Worm (Caenorhabditis elegans) whole organism, mixed stage, embryonic: Measurements from ENCODE around the gene ZK617.26.
A peak's percentile ranks its signal among the peaks of the same experiment; 100 is the strongest.

ENCODE experiments used
- bed-3 ChIP-seq: fragments of 200-800 bp; sonication (Bioruptor generic); optimal IDR thresholded peaks from 3 replicates; lab custom pipeline; 2018; ENCODE audit warnings: mild to moderate bottlenecking, missing genetic modification characterization, moderate library complexity, missing compliant biosample characterization
- blmp-1 ChIP-seq: fragments of 150-350 bp; optimal IDR thresholded peaks from 2 replicates; lab custom pipeline; 2014; ENCODE audit warnings: missing biosample characterization, missing genetic modification characterization
- ceh-43 ChIP-seq: fragments of 200-800 bp; sonication (Bioruptor generic); optimal IDR thresholded peaks from 2 replicates; lab custom pipeline; 2018; ENCODE audit warnings: mild to moderate bottlenecking, missing genetic modification characterization, moderate library complexity, missing compliant biosample characterization
- ceh-83 ChIP-seq: fragments of 200-800 bp; sonication (Bioruptor generic); optimal IDR thresholded peaks from 2 replicates; lab custom pipeline; 2018; ENCODE audit warnings: mild to moderate bottlenecking, missing genetic modification characterization, missing compliant biosample characterization
- ces-1 ChIP-seq: fragments of 150-350 bp; optimal IDR thresholded peaks from 2 replicates; lab custom pipeline; 2014; ENCODE audit warnings: missing biosample characterization, missing genetic modification reagents, missing genetic modification characterization
- cnd-1 ChIP-seq: fragments of 200-800 bp; sonication (Bioruptor generic); optimal IDR thresholded peaks from 2 replicates; lab custom pipeline; 2018; ENCODE audit warnings: mild to moderate bottlenecking, missing genetic modification characterization, missing compliant biosample characterization
- drap-1 ChIP-seq: fragments of 200-800 bp; sonication (Bioruptor generic); optimal IDR thresholded peaks from 3 replicates; lab custom pipeline; 2018; ENCODE audit warnings: mild to moderate bottlenecking, missing genetic modification characterization, missing compliant biosample characterization
- elt-1 ChIP-seq: sonication (generic microtip); optimal IDR thresholded peaks from 2 replicates; lab custom pipeline; 2017; ENCODE audit warnings: missing genetic modification characterization, mild to moderate bottlenecking, missing compliant biosample characterization, antibody characterized with exemption, moderate library complexity, borderline replicate concordance; ENCODE audit not compliant: insufficient read depth
- elt-3 ChIP-seq: fragments of 150-350 bp; optimal IDR thresholded peaks from 2 replicates; lab custom pipeline; 2014; ENCODE audit warnings: missing biosample characterization, missing genetic modification characterization
- flh-1 ChIP-seq: fragments of 200-800 bp; sonication (Bioruptor generic); optimal IDR thresholded peaks from 2 replicates; lab custom pipeline; 2018; ENCODE audit warnings: mild to moderate bottlenecking, missing genetic modification characterization, moderate library complexity, missing compliant biosample characterization
- ham-2 ChIP-seq: fragments of 200-800 bp; sonication (Bioruptor generic); optimal IDR thresholded peaks from 2 replicates; lab custom pipeline; 2018; ENCODE audit warnings: mild to moderate bottlenecking, missing genetic modification characterization, missing compliant biosample characterization
- hlh-1 ChIP-seq: fragments of 150-350 bp; optimal IDR thresholded peaks from 2 replicates; lab custom pipeline; 2014; ENCODE audit warnings: missing biosample characterization, missing genetic modification reagents, missing genetic modification characterization
- lin-13 ChIP-seq: fragments of 150-350 bp; optimal IDR thresholded peaks from 2 replicates; lab custom pipeline; 2014; ENCODE audit warnings: missing biosample characterization, missing genetic modification characterization
- lin-32 ChIP-seq: fragments of 200-800 bp; sonication (Bioruptor generic); optimal IDR thresholded peaks from 2 replicates; lab custom pipeline; 2018; ENCODE audit warnings: mild to moderate bottlenecking, missing genetic modification characterization, missing compliant biosample characterization
- lsy-2 ChIP-seq: fragments of 150-350 bp; optimal IDR thresholded peaks from 2 replicates; lab custom pipeline; 2014; ENCODE audit warnings: missing biosample characterization, missing genetic modification characterization
- mab-5 ChIP-seq: fragments of 150-350 bp; optimal IDR thresholded peaks from 2 replicates; lab custom pipeline; 2014; ENCODE audit warnings: missing biosample characterization, missing genetic modification characterization
- mep-1 ChIP-seq: fragments of 150-350 bp; optimal IDR thresholded peaks from 2 replicates; lab custom pipeline; 2017; ENCODE audit warnings: missing biosample characterization, missing genetic modification reagents, missing genetic modification characterization, inconsistent platforms
- mls-2 ChIP-seq: sonication (generic microtip); optimal IDR thresholded peaks from 2 replicates; lab custom pipeline; 2016; ENCODE audit warnings: mild to moderate bottlenecking, missing genetic modification characterization, moderate library complexity, missing compliant biosample characterization
- nhr-12 ChIP-seq: fragments of 150-350 bp; optimal IDR thresholded peaks from 2 replicates; lab custom pipeline; 2014; ENCODE audit warnings: missing biosample characterization, missing genetic modification characterization
- nhr-237 ChIP-seq: fragments of 150-350 bp; optimal IDR thresholded peaks from 2 replicates; lab custom pipeline; 2014; ENCODE audit warnings: missing biosample characterization, missing genetic modification characterization
- nhr-28 ChIP-seq: fragments of 150-350 bp; optimal IDR thresholded peaks from 2 replicates; lab custom pipeline; 2014; ENCODE audit warnings: missing biosample characterization, missing genetic modification characterization
- nhr-76 ChIP-seq: sonication (generic microtip); optimal IDR thresholded peaks from 2 replicates; lab custom pipeline; 2017; ENCODE audit warnings: missing biosample characterization, missing genetic modification characterization
- pha-4 ChIP-seq: fragments of 150-350 bp; optimal IDR thresholded peaks from 2 replicates; lab custom pipeline; 2018; ENCODE audit warnings: missing biosample characterization, missing genetic modification reagents, missing genetic modification characterization
- sem-2 ChIP-seq: fragments of 200-800 bp; sonication (Bioruptor generic); optimal IDR thresholded peaks from 2 replicates; lab custom pipeline; 2018; ENCODE audit warnings: mild to moderate bottlenecking, missing genetic modification characterization, missing compliant biosample characterization
- snpc-4 ChIP-seq: fragments of 150-350 bp; optimal IDR thresholded peaks from 2 replicates; lab custom pipeline; 2014; ENCODE audit warnings: missing biosample characterization, missing genetic modification characterization
- sptf-1 ChIP-seq: sonication (generic microtip); optimal IDR thresholded peaks from 2 replicates; lab custom pipeline; 2017; ENCODE audit warnings: mild to moderate bottlenecking, missing genetic modification characterization, moderate library complexity, missing compliant biosample characterization
- tbx-8 ChIP-seq: fragments of 200-800 bp; sonication (Bioruptor generic); optimal IDR thresholded peaks from 2 replicates; lab custom pipeline; 2018; ENCODE audit warnings: mild to moderate bottlenecking, missing genetic modification characterization, moderate library complexity, missing compliant biosample characterization
- unc-120 ChIP-seq: sonication (generic microtip); optimal IDR thresholded peaks from 2 replicates; lab custom pipeline; 2017; ENCODE audit warnings: missing genetic modification characterization, missing compliant biosample characterization; ENCODE audit not compliant: poor library complexity, severe bottlenecking
- unc-62 ChIP-seq: fragments of 150-350 bp; optimal IDR thresholded peaks from 2 replicates; lab custom pipeline; 2014; ENCODE audit warnings: missing biosample characterization, missing genetic modification reagents, missing genetic modification characterization
- zip-8 ChIP-seq: fragments of 150-350 bp; optimal IDR thresholded peaks from 2 replicates; lab custom pipeline; 2014; ENCODE audit warnings: missing biosample characterization, missing genetic modification characterization
- ztf-11 ChIP-seq: fragments of 150-350 bp; optimal IDR thresholded peaks from 2 replicates; lab custom pipeline; 2014; ENCODE audit warnings: missing biosample characterization, missing genetic modification characterization

Gene ZK617.26

DNA sequence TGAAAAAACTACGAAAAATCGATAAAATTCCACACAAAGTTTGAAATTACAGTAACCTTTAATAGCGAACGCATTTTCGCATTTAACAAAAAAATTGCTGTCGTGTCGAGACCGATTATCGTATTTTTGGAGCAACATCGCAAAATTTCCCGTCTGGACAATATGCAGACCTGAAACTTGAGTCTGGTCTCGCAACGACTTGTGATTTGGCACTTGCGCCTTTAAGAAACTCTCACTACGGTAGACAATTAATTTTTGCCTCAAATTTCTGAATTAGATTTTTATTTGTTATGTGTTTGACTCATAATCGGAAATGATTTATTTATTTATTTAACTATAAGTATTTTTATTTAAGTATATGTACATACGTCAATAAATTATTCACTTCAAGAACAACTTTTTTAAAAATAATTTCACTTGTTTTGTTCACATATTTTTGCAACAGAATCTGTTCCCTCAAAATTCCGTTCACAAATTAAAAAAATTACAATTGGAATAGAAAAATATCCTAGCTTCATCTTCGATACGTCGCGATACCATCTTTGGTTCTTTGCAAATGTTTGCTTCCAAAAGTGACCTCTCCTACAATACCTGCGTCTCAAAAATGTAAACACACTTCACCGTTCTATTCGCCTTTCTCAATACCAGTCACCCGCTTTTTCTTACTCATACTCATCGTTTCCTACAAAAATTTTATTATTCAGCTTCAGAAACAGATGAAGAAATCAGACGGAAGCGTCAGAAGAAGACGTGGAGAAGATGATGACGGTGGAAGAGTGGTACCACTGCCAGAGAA, 37.0 kb upstream of the ZK617.26 start, which contains the start of gene T12G3.4:
T12G3.4 (plus strand) TSS at position 705 of the 796 bp plus-strand sequence.
- TF ChIP-seq pha-4 (tag; lab: Kevin White, UChicago) (peak; percentile 57), blmp-1 (tag; lab: Kevin White, UChicago) (no peak)
- TF ChIP-seq, all 35 proteins: peak for 1

DNA sequence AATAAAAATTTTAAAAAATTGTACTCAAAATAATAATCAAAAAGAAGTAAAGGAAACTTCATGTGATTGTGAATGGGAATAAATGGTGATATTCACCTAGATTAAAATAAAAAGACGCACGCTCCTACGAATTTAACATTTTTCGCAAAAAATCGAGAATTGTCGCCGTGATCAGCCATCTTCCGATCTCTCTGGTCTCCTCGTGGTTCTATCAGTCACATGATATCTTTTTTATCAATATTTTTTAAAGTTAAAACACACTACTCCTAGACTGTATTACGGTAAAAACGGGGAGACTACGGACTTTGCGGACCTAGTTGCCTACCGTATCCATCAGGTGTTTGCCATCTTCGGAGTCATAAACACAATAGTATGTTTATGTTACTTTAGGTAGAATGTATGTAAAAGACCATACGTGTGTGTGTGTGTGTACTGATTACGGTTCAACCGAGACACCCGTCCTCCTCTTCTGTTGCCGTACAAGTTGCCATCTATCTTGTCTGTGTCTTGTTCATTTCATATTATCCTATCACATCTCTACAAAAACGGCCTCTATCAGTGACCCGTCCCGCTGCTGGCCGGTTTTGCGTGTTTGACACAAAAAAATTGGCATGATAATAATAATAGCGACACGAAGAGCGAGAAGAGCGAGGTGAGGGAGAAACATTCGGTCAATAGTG, 35.9 kb upstream of the ZK617.26 start, which contains the start of gene T12G3.2:
T12G3.2 (minus strand) TSS at position 444 of the 680 bp plus-strand sequence.
- no peak for TF ChIP-seq nhr-28
- peak; percentile 19 for TF ChIP-seq elt-3 (tag; lab: Kevin White, UChicago)

DNA sequence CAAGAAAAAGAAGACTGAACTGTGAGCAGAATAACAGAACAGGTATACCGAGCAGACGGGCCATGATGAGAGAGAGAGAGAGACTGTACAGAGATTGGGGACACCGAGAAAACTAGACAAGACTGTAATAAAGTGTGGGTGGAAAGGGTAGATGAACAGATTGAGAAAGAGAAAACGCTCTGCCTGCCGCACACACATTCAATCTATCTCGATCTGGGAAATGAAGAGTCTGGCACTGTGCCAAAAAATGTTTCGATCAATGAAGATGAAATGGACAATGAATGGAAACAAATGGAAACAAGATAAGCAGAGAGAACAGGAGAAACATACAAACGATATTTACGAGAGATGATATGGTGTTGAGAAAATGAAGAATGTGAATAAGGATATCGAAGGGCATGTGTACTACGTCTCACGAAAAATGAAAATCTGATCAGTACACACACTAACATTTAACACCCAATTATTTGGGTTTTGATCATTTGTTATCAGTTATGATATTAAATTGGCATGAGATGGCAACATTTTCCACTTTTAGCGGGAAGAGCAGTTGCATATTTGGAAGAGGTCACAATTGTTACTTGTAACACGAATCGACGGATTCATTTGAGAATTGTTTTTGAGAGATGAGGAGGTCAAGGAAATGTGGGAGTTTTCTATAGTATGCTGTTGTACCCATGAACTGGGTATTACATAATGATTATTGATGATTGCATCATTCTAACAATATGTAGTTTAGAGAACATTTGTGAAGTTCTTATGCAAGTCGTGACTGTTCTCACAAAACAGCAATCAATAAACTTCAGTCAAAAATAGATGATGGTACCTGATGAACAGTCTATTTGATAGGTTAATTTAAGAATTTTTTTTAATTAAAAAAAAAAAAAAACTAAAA, 34.3 kb upstream of the ZK617.26 start:
- TF ChIP-seq flh-1 (no peak), lin-13 (tag; lab: Kevin White, UChicago) (no peak), zip-8 (peak; percentile 84), mab-5 (tag; lab: Kevin White, UChicago) (no peak), elt-1 (tag; lab: Kevin White, UChicago) (peak; percentile 42)

DNA sequence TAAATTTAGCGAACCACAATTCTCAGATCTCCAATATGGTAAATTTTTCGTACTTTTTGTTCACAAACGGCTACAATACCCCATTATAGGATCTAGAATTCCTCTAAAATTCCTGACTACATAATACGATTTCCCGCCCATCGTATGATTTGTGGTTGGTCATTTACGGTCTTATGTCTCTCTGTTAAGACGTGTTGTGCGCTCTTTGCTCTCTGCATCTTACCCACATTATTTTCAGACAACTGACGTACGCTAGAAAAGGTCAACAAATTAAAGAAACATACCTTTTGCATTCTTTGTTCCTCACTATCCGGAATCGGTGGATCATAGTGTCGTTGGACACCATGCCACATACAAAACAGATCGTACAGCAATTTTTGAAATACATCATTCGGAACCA, 32.3 kb upstream of the ZK617.26 start:
- TF ChIP-seq ceh-43 (GFP tag; lab: Kevin White, UChicago) (no peak), ces-1 (no peak), lsy-2 (no peak), unc-62 (no peak), blmp-1 (tag; lab: Kevin White, UChicago) (no peak), cnd-1 (no peak), mls-2 (tag; lab: Kevin White, UChicago) (no peak), mab-5 (tag; lab: Kevin White, UChicago) (no peak), nhr-237 (tag; lab: Kevin White, UChicago) (no peak), mep-1 (tag; lab: Kevin White, UChicago) (no peak), drap-1 (GFP tag; lab: Kevin White, UChicago) (no peak), ztf-11 (tag; lab: Kevin White, UChicago) (no peak), elt-3 (tag; lab: Kevin White, UChicago) (no peak), nhr-12 (tag; lab: Kevin White, UChicago) (no peak), ceh-83 (GFP tag; lab: Kevin White, UChicago) (no peak)
- TF ChIP-seq, all 35 proteins: peak for 0

DNA sequence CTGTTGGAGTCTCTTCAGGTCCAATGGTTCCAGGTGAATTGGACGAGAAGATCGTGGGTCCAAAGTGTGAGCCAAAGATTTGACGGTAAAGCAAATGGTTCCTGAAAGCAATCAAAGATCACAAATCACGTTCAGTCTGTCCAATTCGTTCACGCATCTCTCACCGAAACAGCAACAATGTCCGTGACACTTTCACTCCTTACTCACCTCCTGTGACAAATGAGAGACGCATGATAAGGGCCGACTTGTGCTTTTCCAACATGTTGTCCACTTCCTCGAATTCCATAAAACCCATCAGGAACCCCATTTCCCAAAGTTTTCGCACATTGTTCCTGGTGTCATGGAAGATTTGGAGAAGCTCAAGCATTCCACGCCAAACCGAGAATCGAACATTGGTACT, 29.7 kb upstream of the ZK617.26 start:
- TF ChIP-seq lin-32 (no peak), nhr-28 (no peak), hlh-1 (tag; lab: Kevin White, UChicago) (no peak), sem-2 (GFP tag; lab: Kevin White, UChicago) (no peak), mep-1 (tag; lab: Kevin White, UChicago) (no peak), tbx-8 (GFP tag; lab: Kevin White, UChicago) (no peak), blmp-1 (tag; lab: Kevin White, UChicago) (no peak), ham-2 (no peak)
- TF ChIP-seq, all 35 proteins: peak for 0

DNA sequence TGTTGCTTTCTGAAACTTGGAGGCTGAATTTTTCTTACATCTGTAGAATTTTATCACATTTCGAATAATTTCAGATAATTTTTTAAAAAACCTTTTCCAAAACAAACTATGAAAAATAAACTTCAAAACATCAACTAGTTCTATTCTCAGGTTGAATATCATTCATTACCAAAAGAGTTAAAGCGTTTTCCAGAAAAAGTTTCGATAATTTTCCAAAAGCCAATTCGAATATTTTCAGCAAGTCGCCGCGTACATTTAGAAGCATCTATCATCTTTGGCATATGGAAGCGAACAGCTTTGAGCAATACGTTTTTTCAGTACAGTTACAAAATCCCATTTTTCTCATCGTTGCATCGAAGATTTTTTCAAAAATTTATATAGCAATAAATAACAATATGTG, 26.2 kb upstream of the ZK617.26 start:
- TF ChIP-seq blmp-1 (tag; lab: Kevin White, UChicago) (no peak), lsy-2 (no peak), lin-13 (tag; lab: Kevin White, UChicago) (no peak), unc-120 (tag; lab: Kevin White, UChicago) (no peak), snpc-4 (tag; lab: Kevin White, UChicago) (no peak), mab-5 (tag; lab: Kevin White, UChicago) (no peak), sptf-1 (no peak), lin-32 (no peak), ces-1 (no peak), drap-1 (GFP tag; lab: Kevin White, UChicago) (no peak), unc-62 (no peak), pha-4 (tag; lab: Kevin White, UChicago) (no peak), cnd-1 (no peak), nhr-76 (tag; lab: Kevin White, UChicago) (no peak), elt-1 (tag; lab: Kevin White, UChicago) (no peak), mep-1 (tag; lab: Kevin White, UChicago) (no peak), tbx-8 (GFP tag; lab: Kevin White, UChicago) (no peak), bed-3 (GFP tag; lab: Kevin White, UChicago) (no peak)
